Fruit fly (Drosophila melanogaster) whole organism, pupa: Measurements from ENCODE around the gene Polr2J.

ENCODE experiments used
- CG10348 ChIP-seq: fragments of 200-800 bp; sonication (Bioruptor generic); IDR thresholded peaks from 2 replicates; pipeline ENCODE4 v1.3.6; 2022; ENCODE audit warnings: missing biosample characterization, missing genetic modification characterization
- CG12605 ChIP-seq: fragments of 200-800 bp; sonication (Bioruptor generic); IDR thresholded peaks from 2 replicates; pipeline ENCODE4 v1.3.6; 2022; ENCODE audit warnings: missing biosample characterization, missing genetic modification characterization
- CG13204 ChIP-seq: fragments of 200-800 bp; sonication (Bioruptor generic); optimal IDR thresholded peaks from 2 replicates; lab custom pipeline; 2018; ENCODE audit warnings: missing biosample characterization, mild to moderate bottlenecking, missing genetic modification characterization, moderate library complexity
- CG14655 ChIP-seq: fragments of 200-800 bp; sonication (Bioruptor generic); optimal IDR thresholded peaks from 3 replicates; lab custom pipeline; 2017; ENCODE audit warnings: mild to moderate bottlenecking, missing biosample characterization, missing genetic modification reagents, missing genetic modification characterization
- CG15710 ChIP-seq: fragments of 200-800 bp; sonication (Bioruptor generic); optimal IDR thresholded peaks from 2 replicates; lab custom pipeline; 2018; ENCODE audit warnings: missing biosample characterization, mild to moderate bottlenecking, missing genetic modification characterization, moderate library complexity
- CG17806 ChIP-seq: fragments of 200-800 bp; sonication (Bioruptor generic); optimal IDR thresholded peaks from 2 replicates; lab custom pipeline; 2018; ENCODE audit warnings: missing biosample characterization, mild to moderate bottlenecking, missing genetic modification characterization, moderate library complexity
- CG32121 ChIP-seq: fragments of 200-800 bp; sonication (Bioruptor generic); IDR thresholded peaks from 2 replicates; pipeline ENCODE4 v1.3.6; 2022; ENCODE audit warnings: missing biosample characterization, missing genetic modification characterization
- CG34367 ChIP-seq: fragments of 200-800 bp; sonication (Bioruptor generic); optimal IDR thresholded peaks from 2 replicates; lab custom pipeline; 2018; ENCODE audit warnings: missing biosample characterization, mild to moderate bottlenecking, missing genetic modification characterization
- CG4496 ChIP-seq: fragments of 200-800 bp; sonication (Bioruptor generic); IDR thresholded peaks from 3 replicates; pipeline ENCODE4 v1.3.6; 2022; ENCODE audit warnings: missing biosample characterization, missing genetic modification characterization
- CG8159 ChIP-seq: fragments of 200-800 bp; sonication (Bioruptor generic); optimal IDR thresholded peaks from 3 replicates; lab custom pipeline; 2018; ENCODE audit warnings: missing biosample characterization, mild to moderate bottlenecking, missing genetic modification characterization, moderate library complexity
- CG8301 ChIP-seq: fragments of 200-800 bp; sonication (Bioruptor generic); optimal IDR thresholded peaks from 2 replicates; lab custom pipeline; 2018; ENCODE audit warnings: missing biosample characterization, mild to moderate bottlenecking, missing genetic modification characterization
- CG9948 ChIP-seq: fragments of 200-800 bp; sonication (Bioruptor generic); optimal IDR thresholded peaks from 2 replicates; lab custom pipeline; 2018; ENCODE audit warnings: missing biosample characterization, mild to moderate bottlenecking, missing genetic modification characterization, moderate library complexity
- D1 ChIP-seq: fragments of 200-800 bp; sonication (Bioruptor generic); optimal IDR thresholded peaks from 2 replicates; lab custom pipeline; 2018; ENCODE audit warnings: missing biosample characterization, mild to moderate bottlenecking, missing genetic modification characterization, moderate library complexity
- EcR ChIP-seq: fragments of 200-800 bp; sonication (Bioruptor generic); optimal IDR thresholded peaks from 3 replicates; lab custom pipeline; 2019; ENCODE audit warnings: missing biosample characterization, missing genetic modification characterization, mild to moderate bottlenecking, moderate library complexity, missing genetic modification reagents
- Ets98B ChIP-seq: fragments of 200-800 bp; sonication (Bioruptor generic); IDR thresholded peaks from 2 replicates; pipeline ENCODE4 v1.3.6; 2022; ENCODE audit warnings: missing biosample characterization, missing genetic modification characterization
- Pif1A ChIP-seq: fragments of 200-800 bp; sonication (Bioruptor generic); optimal IDR thresholded peaks from 3 replicates; lab custom pipeline; 2016; ENCODE audit warnings: missing biosample characterization, missing genetic modification characterization
- Pif1B ChIP-seq: fragments of 200-800 bp; sonication (Bioruptor generic); optimal IDR thresholded peaks from 3 replicates; lab custom pipeline; 2016; ENCODE audit warnings: missing biosample characterization, missing genetic modification characterization
- Snoo ChIP-seq: fragments of 200-800 bp; sonication (Bioruptor generic); optimal IDR thresholded peaks from 3 replicates; lab custom pipeline; 2017; ENCODE audit warnings: missing biosample characterization, mild to moderate bottlenecking, missing genetic modification characterization, inconsistent platforms
- fd96Ca ChIP-seq: fragments of 200-800 bp; sonication (Bioruptor generic); IDR thresholded peaks from 3 replicates; pipeline ENCODE4 v1.3.6; 2022; ENCODE audit warnings: missing biosample characterization, missing genetic modification characterization
- gl ChIP-seq: fragments of 200-800 bp; sonication (Bioruptor generic); optimal IDR thresholded peaks from 2 replicates; lab custom pipeline; 2018; ENCODE audit warnings: missing biosample characterization, mild to moderate bottlenecking, missing genetic modification characterization
- rn ChIP-seq: fragments of 200-800 bp; sonication (Bioruptor generic); IDR thresholded peaks from 2 replicates; pipeline ENCODE4 v1.3.6; 2022; ENCODE audit warnings: missing biosample characterization, missing genetic modification characterization

Polr2J gene

dm6 chr2L:17384331-17385220 is 25.6 kb downstream of the Polr2J start, which contains the start of gene CLIP-190:
Gene CLIP-190 (plus strand): TSS chr2L:17384700.
- 0 out of 3 replicates have a peak, but pooled peaks have one; percentile 19 for TF ChIP-seq CG4496 (GFP tag; lab: Robert Waterston, UW)
- TF ChIP-seq CG15710 (tag; lab: Kevin White, UChicago) = no peak
- TF ChIP-seq CG12605 (GFP tag; lab: Robert Waterston, UW) = peak; percentile 16
- peak; percentile 15; the same call in 1 of the 2 replicates for TF ChIP-seq Ets98B (GFP tag; lab: Robert Waterston, UW)

DNA sequence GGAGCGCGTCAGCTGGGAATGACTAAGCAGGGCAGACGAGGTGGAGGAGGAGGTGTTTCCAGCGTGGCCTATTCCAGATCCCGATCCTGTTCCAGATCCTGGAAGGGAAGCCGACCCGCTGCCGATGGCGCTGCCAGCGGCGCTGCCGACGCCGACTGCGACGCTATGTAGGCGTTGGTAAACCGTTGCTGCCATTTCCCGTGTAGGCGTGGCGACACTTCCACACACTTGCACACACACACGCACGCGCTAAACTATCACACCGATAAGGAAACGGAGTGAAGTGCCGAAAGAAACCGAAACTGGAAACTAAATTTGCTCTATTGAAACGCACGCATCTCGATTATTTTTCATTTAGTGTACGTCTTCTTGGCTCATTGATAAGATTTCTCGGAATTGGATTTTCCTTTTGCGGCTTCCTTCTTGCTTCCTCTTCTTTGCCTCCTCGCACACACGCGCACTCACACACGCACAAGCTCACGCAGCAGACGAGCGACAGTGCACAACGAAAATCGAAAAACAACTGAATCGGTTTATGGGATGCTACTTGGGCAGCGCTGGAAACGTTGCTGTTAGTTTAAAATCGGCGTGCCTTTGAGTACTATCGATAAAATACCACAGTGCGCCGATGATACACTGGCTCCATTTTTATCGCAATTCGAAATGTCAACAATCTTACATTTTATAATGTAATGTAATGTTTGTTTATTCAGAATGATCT is 26.5 kb downstream of the Polr2J start, which contains the start of gene Lrch:
Lrch (minus strand) TSS at position 528 of the 721 bp plus-strand sequence.
- TF ChIP-seq Pif1A (GFP tag; lab: Kevin White, UChicago) (no peak), CG14655 (no peak), CG8301 (tag; lab: Kevin White, UChicago) (no peak), CG17806 (tag; lab: Kevin White, UChicago) (no peak), CG9948 (tag; lab: Kevin White, UChicago) (no peak), rn (no peak), CG10348 (no peak), EcR (peak; percentile 22), CG34367 (tag; lab: Kevin White, UChicago) (no peak), Snoo (no peak), Ets98B (GFP tag; lab: Robert Waterston, UW) (peak; percentile 35; the same call in 1 of the 2 replicates), CG12605 (GFP tag; lab: Robert Waterston, UW) (0 out of 2 replicates have a peak, but pooled peaks have one; percentile 24), D1 (tag; lab: Kevin White, UChicago) (no peak), fd96Ca (GFP tag; lab: Robert Waterston, UW) (no peak; the same call in 2 of the 3 replicates), CG4496 (GFP tag; lab: Robert Waterston, UW) (peak; percentile 11; the same call in 1 of the 3 replicates), CG32121 (GFP tag; lab: Robert Waterston, UW) (no peak), gl (tag; lab: Kevin White, UChicago) (peak; percentile 28), CG15710 (tag; lab: Kevin White, UChicago) (no peak), CG13204 (GFP tag; lab: Kevin White, UChicago) (no peak), Pif1B (GFP tag; lab: Kevin White, UChicago) (peak; percentile 25), CG8159 (tag; lab: Kevin White, UChicago) (no peak)

dm6 chr2L:17382783-17383182 is 27.4 kb downstream of the Polr2J start:
- TF ChIP-seq CG8159 (tag; lab: Kevin White, UChicago) (no peak), Snoo (no peak), gl (tag; lab: Kevin White, UChicago) (no peak), Pif1B (GFP tag; lab: Kevin White, UChicago) (no peak), Ets98B (GFP tag; lab: Robert Waterston, UW) (no peak)
- TF ChIP-seq, all 21 proteins: peak for 0

dm6 chr2L:17382318-17382717 is 27.9 kb downstream of the Polr2J start:
- TF ChIP-seq Pif1B (GFP tag; lab: Kevin White, UChicago) = no peak
- no peak for TF ChIP-seq CG10348
- TF ChIP-seq D1 (tag; lab: Kevin White, UChicago) = peak; percentile 11
- peak; percentile 47 for TF ChIP-seq CG15710 (tag; lab: Kevin White, UChicago)
- TF ChIP-seq CG32121 (GFP tag; lab: Robert Waterston, UW) = no peak
- TF ChIP-seq EcR = no peak
- no peak for TF ChIP-seq CG34367 (tag; lab: Kevin White, UChicago)
- TF ChIP-seq rn = no peak
- peak; percentile 16 for TF ChIP-seq CG17806 (tag; lab: Kevin White, UChicago)
- TF ChIP-seq Snoo = no peak
- peak; percentile 53 for TF ChIP-seq CG14655
- peak; percentile 34 for TF ChIP-seq CG8301 (tag; lab: Kevin White, UChicago)
- TF ChIP-seq CG13204 (GFP tag; lab: Kevin White, UChicago) = no peak
- TF ChIP-seq Pif1A (GFP tag; lab: Kevin White, UChicago) = peak; percentile 4
- no peak for TF ChIP-seq CG12605 (GFP tag; lab: Robert Waterston, UW)
- peak; percentile 29 for TF ChIP-seq CG9948 (tag; lab: Kevin White, UChicago)
- no peak for TF ChIP-seq Ets98B (GFP tag; lab: Robert Waterston, UW)
- TF ChIP-seq CG8159 (tag; lab: Kevin White, UChicago) = peak; percentile 42
- no peak for TF ChIP-seq CG4496 (GFP tag; lab: Robert Waterston, UW)
- no peak for TF ChIP-seq fd96Ca (GFP tag; lab: Robert Waterston, UW)
- no peak for TF ChIP-seq gl (tag; lab: Kevin White, UChicago)

DNA sequence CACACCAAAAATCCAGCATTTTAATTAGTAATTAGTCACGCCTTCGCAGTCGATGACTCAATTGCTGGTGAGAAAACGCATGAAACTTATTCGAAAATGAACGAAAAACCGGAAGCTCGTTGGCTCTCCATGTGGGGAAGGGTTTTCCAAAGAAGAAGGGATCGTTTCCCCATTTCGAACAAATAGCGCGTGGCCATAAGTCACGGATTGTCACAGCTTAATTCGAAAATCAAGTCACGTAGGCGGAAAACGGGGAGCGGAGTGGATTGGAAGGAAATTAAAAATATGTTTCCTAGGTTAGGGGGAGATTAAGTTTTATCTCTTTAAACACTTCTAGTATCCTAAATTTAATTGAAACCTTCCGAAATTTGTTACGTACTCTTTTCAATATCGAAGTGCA is 28.6 kb downstream of the Polr2J start:
- TF ChIP-seq Pif1A (GFP tag; lab: Kevin White, UChicago) (no peak), CG13204 (GFP tag; lab: Kevin White, UChicago) (no peak), rn (no peak)
